Worm (Caenorhabditis elegans): Measurements from ENCODE around the gene Y13C8A.1.

Y13C8A.1 gene

DNA sequence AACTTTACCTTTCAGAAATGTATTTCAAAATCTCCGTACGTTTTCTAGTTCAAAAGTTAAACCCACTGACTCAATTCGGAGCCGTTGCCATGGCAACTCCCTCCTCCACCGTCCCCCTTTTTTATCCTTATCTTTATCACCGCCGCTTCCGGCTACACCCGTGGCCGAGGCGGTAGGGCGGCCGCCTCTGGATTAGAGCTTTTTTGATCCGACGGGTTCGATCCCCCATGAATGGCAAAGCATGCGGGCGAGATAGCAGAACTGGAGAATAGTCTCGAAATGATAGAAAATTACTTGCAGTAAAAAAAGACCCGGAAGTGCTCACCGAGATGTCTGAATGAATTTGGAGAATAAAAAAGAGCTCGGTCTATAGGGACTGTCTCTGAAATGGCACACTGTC is 10.2 kb downstream of the Y13C8A.1 start (continued):
- TF ChIP-seq rpc-1 (optimal IDR thresholded peaks at IDR 0.05) (peak; percentile 48), rpc-1 (tag; optimal IDR thresholded peaks at IDR 0.05) (peak; percentile 76), ZK185.1 (tag; optimal IDR thresholded peaks at IDR 0.05; ENCODE audit: poor library complexity, severe bottlenecking) (no peak), xnd-1 (tag; optimal IDR thresholded peaks at IDR 0.05) (no peak), snpc-1.3 (tag; optimal IDR thresholded peaks at IDR 0.05; ENCODE audit: insufficient read depth) (no peak), B0336.3 (GFP tag; IDR thresholded peaks at IDR 0.05) (0 out of 2 replicates have a peak, but pooled peaks have one; percentile 31), ekl-4 (GFP tag; IDR thresholded peaks at IDR 0.05) (no peak), nfyb-1 (GFP tag; IDR thresholded peaks at IDR 0.05) (0 out of 2 replicates have a peak, but pooled peaks have one; percentile 30), bed-1 (GFP tag; IDR thresholded peaks at IDR 0.05) (no peak), tbp1 (GFP tag; optimal IDR thresholded peaks at IDR 0.05) (peak; percentile 88), Y67H2A.10 (GFP tag; conservative IDR thresholded peaks at IDR 0.05) (no peak), mes-4 (tag; optimal IDR thresholded peaks at IDR 0.05) (no peak), F33H1.4 (GFP tag; IDR thresholded peaks at IDR 0.05) (no peak), F39B2.1 (GFP tag; IDR thresholded peaks at IDR 0.05) (no peak), attf-3 (GFP tag; conservative IDR thresholded peaks at IDR 0.05) (no peak), hsf-1 (GFP tag; IDR thresholded peaks at IDR 0.05) (0 out of 2 replicates have a peak, but pooled peaks have one; percentile 37), somi-1 (GFP tag; optimal IDR thresholded peaks at IDR 0.05) (no peak), K11D2.4 (GFP tag; IDR thresholded peaks at IDR 0.05) (no peak), lsl-1 (GFP tag; optimal IDR thresholded peaks at IDR 0.05) (no peak), ceh-58 (GFP tag; IDR thresholded peaks at IDR 0.05) (no peak), mcd-1 (GFP tag; IDR thresholded peaks at IDR 0.05) (0 out of 2 replicates have a peak, but pooled peaks have one; percentile 34), lag-1 (GFP tag; IDR thresholded peaks at IDR 0.05) (no peak), nhr-90 (tag; optimal IDR thresholded peaks at IDR 0.05) (peak; percentile 18), hmg-1.2 (GFP tag; IDR thresholded peaks at IDR 0.05) (peak; percentile 51), snpc-3.4 (tag; optimal IDR thresholded peaks at IDR 0.05) (no peak), madf-10 (tag; optimal IDR thresholded peaks at IDR 0.05) (no peak), F49E8.2 (tag; optimal IDR thresholded peaks at IDR 0.05; ENCODE audit: insufficient read depth) (no peak), unc-130 (GFP tag; optimal IDR thresholded peaks at IDR 0.05) (no peak), pha-4 (tag; optimal IDR thresholded peaks at IDR 0.05) (no peak), C17E4.6 (GFP tag; IDR thresholded peaks at IDR 0.05) (no peak), tbx-9 (tag; optimal IDR thresholded peaks at IDR 0.05; ENCODE audit: borderline replicate concordance) (no peak), ztf-25 (GFP tag; IDR thresholded peaks at IDR 0.05) (0 out of 2 replicates have a peak, but pooled peaks have one; percentile 34), ama-1 (optimal IDR thresholded peaks at IDR 0.05) (no peak), ama-1 (GFP tag; optimal IDR thresholded peaks at IDR 0.05) (no peak), ztf-22 (GFP tag; optimal IDR thresholded peaks at IDR 0.05) (no peak), egl-18 (GFP tag; IDR thresholded peaks at IDR 0.05) (no peak), fkh-3 (tag; optimal IDR thresholded peaks at IDR 0.05) (peak; percentile 17), chd-7 (tag; optimal IDR thresholded peaks at IDR 0.05) (no peak), pbrm-1 (GFP tag; IDR thresholded peaks at IDR 0.05) (peak; percentile 48; the same call in 1 of the 2 replicates), T26A5.8 (tag; optimal IDR thresholded peaks at IDR 0.05) (no peak), lin-40 (tag; optimal IDR thresholded peaks at IDR 0.05) (no peak), T07F8.4 (tag; optimal IDR thresholded peaks at IDR 0.05) (no peak), ceh-91 (GFP tag; IDR thresholded peaks at IDR 0.05) (no peak), die-1 (tag; optimal IDR thresholded peaks at IDR 0.05) (no peak), snpc-4 (GFP tag; optimal IDR thresholded peaks at IDR 0.05) (no peak), snpc-4 (tag; optimal IDR thresholded peaks at IDR 0.05) (peak in 1 of 4 experiments; percentile 69), bed-2 (GFP tag; IDR thresholded peaks at IDR 0.05) (no peak), rcor-1 (GFP tag; IDR thresholded peaks at IDR 0.05) (peak; percentile 34; the same call in 1 of the 2 replicates), mel-28 (tag; optimal IDR thresholded peaks at IDR 0.05; ENCODE audit: borderline replicate concordance) (no peak), him-1 (tag; optimal IDR thresholded peaks at IDR 0.05) (peak; percentile 65)
